Worm (Caenorhabditis elegans) whole organism, L1 larva: ENCODE results near the gene coh-1.

ENCODE experiments used
- C04F5.9 ChIP-seq: sonication (generic microtip); optimal IDR thresholded peaks from 2 replicates; lab custom pipeline; 2016; ENCODE audit warnings: missing genetic modification characterization, missing compliant biosample characterization
- C16A3.4 ChIP-seq: fragments of 150-350 bp; optimal IDR thresholded peaks from 2 replicates; lab custom pipeline; 2014; ENCODE audit warnings: missing biosample characterization, missing genetic modification characterization
- C34B4.2 ChIP-seq: sonication (generic microtip); optimal IDR thresholded peaks from 2 replicates; lab custom pipeline; 2017; ENCODE audit warnings: mild to moderate bottlenecking, missing genetic modification characterization, missing compliant biosample characterization
- aly-2 ChIP-seq: fragments of 150-350 bp; optimal IDR thresholded peaks from 2 replicates; lab custom pipeline; 2014; ENCODE audit warnings: missing biosample characterization, missing genetic modification characterization
- ceh-8 ChIP-seq: fragments of 200-800 bp; sonication (Bioruptor generic); optimal IDR thresholded peaks from 2 replicates; lab custom pipeline; 2018; ENCODE audit warnings: mild to moderate bottlenecking, missing genetic modification characterization, moderate library complexity, missing compliant biosample characterization
- ceh-82 ChIP-seq, 3 experiments: fragments of 150-350 bp in 1 of 3; sonication (generic microtip) in 2 of 3; optimal IDR thresholded peaks; 2 replicates each; lab custom pipeline; 2014 to 2017; ENCODE audit warnings: missing biosample characterization in 3 of 3, missing genetic modification characterization in 3 of 3
- ceh-88 ChIP-seq: fragments of 200-800 bp; sonication (Bioruptor generic); IDR thresholded peaks from 2 replicates; pipeline ENCODE4 v1.3.6; 2022; ENCODE audit warnings: missing genetic modification characterization, missing compliant biosample characterization
- ces-1 ChIP-seq: fragments of 150-350 bp; optimal IDR thresholded peaks from 2 replicates; lab custom pipeline; 2014; ENCODE audit warnings: missing biosample characterization, missing genetic modification reagents, missing genetic modification characterization
- dpl-1 ChIP-seq, 3 experiments: fragments of 150-350 bp in 2 of 3; sonication (generic microtip) in 1 of 3; optimal IDR thresholded peaks; 2 replicates each; lab custom pipeline; 2014 to 2017; ENCODE audit warnings: missing biosample characterization in 3 of 3, missing genetic modification characterization in 3 of 3, missing genetic modification reagents in 3 of 3
- dsc-1 ChIP-seq: sonication (generic microtip); optimal IDR thresholded peaks from 2 replicates; lab custom pipeline; 2016; ENCODE audit warnings: mild to moderate bottlenecking, missing genetic modification characterization, missing compliant biosample characterization
- efl-1 ChIP-seq, 4 experiments: fragments of 150-350 bp; optimal IDR thresholded peaks in 3 of 4; peaks in 1 of 4; 1 replicate in 1 of 4; 2 replicates in 3 of 4; lab custom pipeline; 2014; ENCODE audit warnings: missing biosample characterization in 2 of 4, missing genetic modification characterization in 2 of 4, missing genetic modification reagents in 2 of 4
- efl-3 ChIP-seq: fragments of 200-800 bp; sonication (Bioruptor generic); optimal IDR thresholded peaks from 2 replicates; lab custom pipeline; 2018; ENCODE audit warnings: mild to moderate bottlenecking, missing genetic modification characterization, missing compliant biosample characterization
- egl-13 ChIP-seq: sonication (generic microtip); optimal IDR thresholded peaks from 2 replicates; lab custom pipeline; 2016; ENCODE audit warnings: missing genotype, missing genetic modification reagents, missing genetic modification characterization, missing compliant biosample characterization
- egl-27 ChIP-seq, 2 experiments: fragments of 150-350 bp in 1 of 2; sonication (generic microtip); optimal IDR thresholded peaks; 3 replicates each; lab custom pipeline; 2017 to 2018; ENCODE audit warnings: missing biosample characterization in 2 of 2, missing genetic modification characterization in 2 of 2, missing genetic modification reagents in 2 of 2
- ets-5 ChIP-seq: fragments of 200-800 bp; sonication (Bioruptor generic); IDR thresholded peaks from 2 replicates; pipeline ENCODE4 v1.3.6; 2022; ENCODE audit warnings: missing genetic modification characterization, missing compliant biosample characterization
- fkh-10 ChIP-seq: sonication (generic microtip); optimal IDR thresholded peaks from 2 replicates; lab custom pipeline; 2017; ENCODE audit warnings: missing biosample characterization, missing genetic modification reagents, missing genetic modification characterization
- fkh-4 ChIP-seq: sonication (generic microtip); optimal IDR thresholded peaks from 2 replicates; lab custom pipeline; 2016; ENCODE audit warnings: missing compliant biosample characterization, missing genetic modification characterization, borderline replicate concordance
- hlh-4 ChIP-seq: sonication (generic microtip); optimal IDR thresholded peaks from 2 replicates; lab custom pipeline; 2016; ENCODE audit warnings: mild to moderate bottlenecking, missing genetic modification characterization, missing compliant biosample characterization
- hpl-2 ChIP-seq: fragments of 150-350 bp; optimal IDR thresholded peaks from 2 replicates; lab custom pipeline; 2014; ENCODE audit warnings: missing biosample characterization, missing genetic modification reagents, missing genetic modification characterization
- jun-1 ChIP-seq: fragments of 150-350 bp; optimal IDR thresholded peaks from 2 replicates; lab custom pipeline; 2014; ENCODE audit warnings: missing biosample characterization, missing genetic modification reagents, missing genetic modification characterization
- lin-14 ChIP-seq: fragments of 200-800 bp; sonication (Bioruptor generic); optimal IDR thresholded peaks from 2 replicates; lab custom pipeline; 2018; ENCODE audit warnings: mild to moderate bottlenecking, missing genetic modification characterization, moderate library complexity, missing compliant biosample characterization
- lin-35 ChIP-seq, 2 experiments: fragments of 150-350 bp; optimal IDR thresholded peaks; 2 replicates each; lab custom pipeline; 2014; ENCODE audit warnings: missing biosample characterization in 2 of 2, missing genetic modification characterization in 2 of 2, missing genetic modification reagents in 2 of 2
- lin-39 ChIP-seq: fragments of 150-350 bp; optimal IDR thresholded peaks from 2 replicates; lab custom pipeline; 2014; ENCODE audit warnings: missing biosample characterization, missing genetic modification reagents, missing genetic modification characterization
- lir-3 ChIP-seq: sonication (generic microtip); optimal IDR thresholded peaks from 2 replicates; lab custom pipeline; 2016; ENCODE audit warnings: mild to moderate bottlenecking, missing genetic modification characterization, moderate library complexity, missing compliant biosample characterization; ENCODE audit not compliant: poor library complexity
- lsy-2 ChIP-seq, 2 experiments: fragments of 150-350 bp; optimal IDR thresholded peaks; 2 replicates each; lab custom pipeline; 2014; ENCODE audit warnings: missing biosample characterization in 2 of 2, missing genetic modification characterization in 2 of 2
- mef-2 ChIP-seq: fragments of 150-350 bp; optimal IDR thresholded peaks from 2 replicates; lab custom pipeline; 2014; ENCODE audit warnings: missing biosample characterization, missing genetic modification characterization
- nhr-19 ChIP-seq: fragments of 200-800 bp; sonication (Bioruptor generic); conservative IDR thresholded peaks from 2 replicates; pipeline ENCODE4 v1.3.6; 2022; ENCODE audit warnings: missing genetic modification characterization, missing compliant biosample characterization
- nhr-47 ChIP-seq: sonication (generic microtip); optimal IDR thresholded peaks from 2 replicates; lab custom pipeline; 2016; ENCODE audit warnings: mild to moderate bottlenecking, missing genetic modification characterization, moderate library complexity, missing compliant biosample characterization
- nhr-77 ChIP-seq: fragments of 150-350 bp; optimal IDR thresholded peaks from 2 replicates; lab custom pipeline; 2014; ENCODE audit warnings: missing biosample characterization, missing genetic modification characterization
- nhr-84 ChIP-seq: sonication (generic microtip); optimal IDR thresholded peaks from 2 replicates; lab custom pipeline; 2017; ENCODE audit warnings: missing biosample characterization, missing genetic modification characterization
- nhr-85 ChIP-seq: sonication (generic microtip); peaks from one replicate; lab custom pipeline; 2016; ENCODE audit warnings: missing genetic modification characterization, inconsistent platforms, missing compliant biosample characterization
- pag-3 ChIP-seq: sonication (generic microtip); optimal IDR thresholded peaks from 2 replicates; lab custom pipeline; 2017; ENCODE audit warnings: missing genetic modification characterization, mild to moderate bottlenecking, missing compliant biosample characterization, antibody characterized with exemption, borderline replicate concordance; ENCODE audit not compliant: insufficient read depth
- skn-1 ChIP-seq: fragments of 150-350 bp; optimal IDR thresholded peaks from 2 replicates; lab custom pipeline; 2014; ENCODE audit warnings: missing biosample characterization, missing genetic modification characterization
- sptf-1 ChIP-seq: fragments of 150-350 bp; optimal IDR thresholded peaks from 2 replicates; lab custom pipeline; 2014; ENCODE audit warnings: missing biosample characterization, missing genetic modification characterization
- tlp-1 ChIP-seq: fragments of 150-350 bp; optimal IDR thresholded peaks from 2 replicates; lab custom pipeline; 2014; ENCODE audit warnings: missing biosample characterization, missing genetic modification characterization
- unc-30 ChIP-seq: sonication (generic microtip); optimal IDR thresholded peaks from 2 replicates; lab custom pipeline; 2017; ENCODE audit warnings: missing biosample characterization, missing genetic modification characterization
- unc-86 ChIP-seq: sonication (generic microtip); optimal IDR thresholded peaks from 2 replicates; lab custom pipeline; 2016; ENCODE audit warnings: missing genetic modification characterization, missing compliant biosample characterization
- zag-1 ChIP-seq: fragments of 150-350 bp; optimal IDR thresholded peaks from 2 replicates; lab custom pipeline; 2014; ENCODE audit warnings: missing biosample characterization, missing genetic modification characterization
- ztf-4 ChIP-seq: fragments of 150-350 bp; optimal IDR thresholded peaks from 2 replicates; lab custom pipeline; 2014; ENCODE audit warnings: missing biosample characterization, missing genetic modification characterization

Gene coh-1

DNA sequence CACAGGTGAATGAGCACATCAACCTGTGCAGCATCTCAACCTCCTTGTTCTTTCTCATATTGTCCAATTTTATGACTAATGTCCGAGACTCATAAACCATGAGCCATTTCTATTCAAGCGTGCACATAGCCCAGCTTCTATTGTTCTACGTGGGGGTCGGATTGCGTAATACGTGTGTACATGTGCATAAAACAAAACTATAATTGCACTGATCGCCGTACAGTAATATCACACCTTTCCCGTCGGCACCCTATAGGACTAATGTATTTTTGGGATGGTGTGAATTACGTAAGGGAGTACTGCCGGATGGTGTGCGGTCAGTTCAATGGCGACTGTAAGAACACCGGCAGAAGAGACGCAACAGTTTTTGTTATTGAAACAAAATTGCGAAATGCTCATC is 4.9 kb downstream of the coh-1 start:
- TF ChIP-seq egl-27 (tag; optimal IDR thresholded peaks at IDR 0.05; lab: Kevin White, UChicago) (no peak), aly-2 (tag; lab: Kevin White, UChicago) (no peak), ets-5 (GFP tag; lab: Robert Waterston, UW) (no peak), C34B4.2 (tag; lab: Kevin White, UChicago) (no peak), C04F5.9 (tag; lab: Kevin White, UChicago) (no peak), nhr-84 (tag; lab: Kevin White, UChicago) (no peak), ceh-82 (tag; optimal IDR thresholded peaks at IDR 0.05; lab: Kevin White, UChicago) (no peak), fkh-4 (tag; lab: Kevin White, UChicago) (no peak), lir-3 (tag; lab: Kevin White, UChicago) (no peak), efl-1 (optimal IDR thresholded peaks at IDR 0.05; lab: Kevin White, UChicago) (no peak), efl-1 (GFP tag; optimal IDR thresholded peaks at IDR 0.05 in 1 of 2; lab: Kevin White, UChicago) (no peak), mef-2 (tag; lab: Kevin White, UChicago) (no peak), ceh-88 (GFP tag; lab: Robert Waterston, UW) (no peak), pag-3 (tag; lab: Kevin White, UChicago) (no peak), lin-35 (GFP tag; optimal IDR thresholded peaks at IDR 0.05; lab: Kevin White, UChicago) (no peak), tlp-1 (tag; lab: Kevin White, UChicago) (no peak), skn-1 (tag; lab: Kevin White, UChicago) (no peak), nhr-47 (tag; lab: Kevin White, UChicago) (no peak)

DNA sequence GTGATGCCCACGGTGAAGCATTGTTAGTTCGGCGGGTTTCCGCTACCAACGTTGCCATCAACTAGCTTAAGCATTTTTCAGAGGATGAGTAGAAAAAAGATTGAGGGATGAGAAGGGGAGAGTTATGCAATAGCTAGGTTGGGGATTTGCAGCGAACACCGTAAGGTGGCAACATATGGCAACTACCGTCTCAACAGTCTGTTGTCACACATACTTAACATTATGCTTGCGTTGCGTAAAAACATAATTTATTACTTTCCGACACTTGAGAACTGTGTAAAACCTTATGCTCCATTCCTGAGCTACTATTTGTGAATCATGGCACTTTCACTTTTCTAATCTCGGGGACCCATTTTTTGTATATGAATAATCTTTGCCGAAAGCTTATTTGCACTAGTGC is 8.1 kb downstream of the coh-1 start:
- TF ChIP-seq fkh-10 (no peak), dsc-1 (tag; lab: Kevin White, UChicago) (no peak), unc-30 (tag; lab: Kevin White, UChicago) (no peak), unc-86 (tag; lab: Kevin White, UChicago) (no peak), mef-2 (tag; lab: Kevin White, UChicago) (no peak), lin-39 (tag; lab: Kevin White, UChicago) (no peak), nhr-77 (tag; lab: Kevin White, UChicago) (no peak), efl-3 (GFP tag; lab: Kevin White, UChicago) (no peak), zag-1 (no peak), ces-1 (no peak), hlh-4 (tag; lab: Kevin White, UChicago) (no peak), nhr-19 (no peak), tlp-1 (tag; lab: Kevin White, UChicago) (no peak), sptf-1 (tag; lab: Kevin White, UChicago) (no peak)

DNA sequence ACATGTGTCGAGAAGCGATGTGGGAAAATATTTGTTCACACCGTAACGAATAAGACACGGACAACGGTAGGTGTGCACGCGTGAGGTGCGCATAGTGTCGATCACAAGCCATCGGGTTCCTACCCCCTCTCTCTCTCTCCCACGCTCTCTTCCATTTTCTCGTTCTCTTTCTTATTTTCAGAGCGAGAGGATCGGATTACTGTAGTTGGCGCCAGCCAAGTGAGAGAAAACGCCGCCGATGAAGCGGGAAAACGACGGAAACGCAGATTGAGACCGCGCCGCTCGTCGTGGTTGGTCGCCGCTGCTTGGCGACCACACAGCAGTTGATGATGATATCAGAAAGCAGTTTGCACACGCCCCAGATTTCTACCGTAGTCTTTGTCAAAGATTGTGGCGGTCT is 10.4 kb downstream of the coh-1 start:
- TF ChIP-seq egl-13 (no peak), egl-27 (tag; optimal IDR thresholded peaks at IDR 0.05; lab: Kevin White, UChicago) (no peak), jun-1 (tag; lab: Kevin White, UChicago) (no peak), nhr-47 (tag; lab: Kevin White, UChicago) (no peak), ceh-8 (no peak), unc-86 (tag; lab: Kevin White, UChicago) (peak; percentile 4), C16A3.4 (tag; lab: Kevin White, UChicago) (no peak), dpl-1 (GFP tag; optimal IDR thresholded peaks at IDR 0.05; lab: Kevin White, UChicago) (no peak), zag-1 (no peak), hpl-2 (GFP tag; lab: Kevin White, UChicago) (no peak), ceh-88 (GFP tag; lab: Robert Waterston, UW) (no peak), lsy-2 (tag; optimal IDR thresholded peaks at IDR 0.05; lab: Kevin White, UChicago) (peak in 1 of 2 experiments; percentile 68), ztf-4 (tag; lab: Kevin White, UChicago) (no peak), nhr-85 (peak; percentile 24), lin-14 (GFP tag; lab: Kevin White, UChicago) (peak; percentile 20)
